Fruit fly (Drosophila melanogaster): ENCODE results near the gene CG13445.

Gene CG13445

dm6 chr3L:15816143-15816487 lies 6.8 kb downstream of the CG13445 start, which contains the start of gene fwe (continued):
- TF ChIP-seq CG42726 (GFP tag; IDR thresholded peaks at IDR 0.05; ENCODE audit: partially characterized antibody) (peak; percentile 43; the same call in 1 of the 2 replicates), CG34224 (GFP tag; IDR thresholded peaks at IDR 0.05; ENCODE audit: partially characterized antibody) (peak; percentile 40), Blimp-1 (GFP tag; optimal IDR thresholded peaks at IDR 0.05) (no peak), knrl (GFP tag; IDR thresholded peaks at IDR 0.05; ENCODE audit: partially characterized antibody) (peak; percentile 63), CG7963 (GFP tag; IDR thresholded peaks at IDR 0.05; ENCODE audit: partially characterized antibody) (peak; percentile 77), peb (GFP tag; IDR thresholded peaks at IDR 0.05) (no peak), danr (GFP tag; IDR thresholded peaks at IDR 0.05) (no peak), CG14667 (GFP tag; IDR thresholded peaks at IDR 0.05) (no peak), CG9609 (GFP tag; optimal IDR thresholded peaks at IDR 0.05) (no peak), CG13894 (tag; optimal IDR thresholded peaks at IDR 0.05) (no peak), pho (GFP tag; optimal IDR thresholded peaks at IDR 0.05) (no peak), NfI (GFP tag; optimal IDR thresholded peaks at IDR 0.05) (no peak), gce (GFP tag; IDR thresholded peaks at IDR 0.05) (no peak), Bgb (GFP tag; IDR thresholded peaks at IDR 0.05; ENCODE audit: partially characterized antibody) (peak; percentile 80), MESR4 (GFP tag; optimal IDR thresholded peaks at IDR 0.05) (peak; percentile 69), CG17385 (GFP tag; optimal IDR thresholded peaks at IDR 0.05) (peak; percentile 2), CG1603 (tag; optimal IDR thresholded peaks at IDR 0.05) (peak; percentile 3), trem (tag; optimal IDR thresholded peaks at IDR 0.05) (no peak), vnd (GFP tag; IDR thresholded peaks at IDR 0.05; ENCODE audit: partially characterized antibody) (peak; percentile 4), sim (GFP tag; IDR thresholded peaks at IDR 0.05) (no peak), cg (GFP tag; optimal IDR thresholded peaks at IDR 0.05) (peak; percentile 46), BEAF-32 (GFP tag; optimal IDR thresholded peaks at IDR 0.05) (peak; percentile 64), CG17359 (tag; optimal IDR thresholded peaks at IDR 0.05) (no peak), gt (GFP tag; IDR thresholded peaks at IDR 0.05) (no peak), bbx (GFP tag; IDR thresholded peaks at IDR 0.05; ENCODE audit: partially characterized antibody) (peak; percentile 88), CG15514 (GFP tag; optimal IDR thresholded peaks at IDR 0.05) (peak; percentile 99), ranshi (GFP tag; IDR thresholded peaks at IDR 0.05) (no peak), slp2 (GFP tag; optimal IDR thresholded peaks at IDR 0.05) (no peak), CG14860 (GFP tag; IDR thresholded peaks at IDR 0.05; ENCODE audit: partially characterized antibody) (peak; percentile 7; the same call in 2 of the 3 replicates), CG6791 (GFP tag; IDR thresholded peaks at IDR 0.05; ENCODE audit: partially characterized antibody) (peak; percentile 88; the same call in 2 of the 3 replicates), Trl (optimal IDR thresholded peaks at IDR 0.05) (no peak), Trl (GFP tag; optimal IDR thresholded peaks at IDR 0.05) (no peak), bab2 (GFP tag; optimal IDR thresholded peaks at IDR 0.05) (no peak), ind (GFP tag; optimal IDR thresholded peaks at IDR 0.05) (no peak), sna (GFP tag; IDR thresholded peaks at IDR 0.05; ENCODE audit: partially characterized antibody) (peak; percentile 13), tap (tag; optimal IDR thresholded peaks at IDR 0.05) (no peak), pum (GFP tag; optimal IDR thresholded peaks at IDR 0.05) (no peak), Adf1 (GFP tag; IDR thresholded peaks at IDR 0.05) (peak; percentile 29; the same call in 1 of the 2 replicates), BtbVII (GFP tag; optimal IDR thresholded peaks at IDR 0.05) (no peak), CG7786 (GFP tag; optimal IDR thresholded peaks at IDR 0.05) (no peak), CG17829 (tag; optimal IDR thresholded peaks at IDR 0.05) (no peak), slou (GFP tag; optimal IDR thresholded peaks at IDR 0.05) (no peak), salm (tag; optimal IDR thresholded peaks at IDR 0.05) (no peak), Opbp (GFP tag; IDR thresholded peaks at IDR 0.05; ENCODE audit: partially characterized antibody) (peak; percentile 84; the same call in 2 of the 3 replicates), CG34422 (GFP tag; IDR thresholded peaks at IDR 0.05) (peak; percentile 32; the same call in 1 of the 3 replicates), CG17186 (GFP tag; optimal IDR thresholded peaks at IDR 0.05) (peak; percentile 38), pb (GFP tag; optimal IDR thresholded peaks at IDR 0.05) (no peak), CG2129 (GFP tag; IDR thresholded peaks at IDR 0.05; ENCODE audit: partially characterized antibody) (peak; percentile 16; the same call in 1 of the 2 replicates), CG16813 (GFP tag; IDR thresholded peaks at IDR 0.05; ENCODE audit: partially characterized antibody) (peak; percentile 5; the same call in 2 of the 3 replicates), sd (tag; optimal IDR thresholded peaks at IDR 0.05) (no peak)
